Worm (Caenorhabditis elegans) whole organism, L4 larva: Measurements from ENCODE around the gene acp-3.
A peak's percentile ranks its signal among the peaks of the same experiment; 100 is the strongest.

ENCODE experiments used
- F44E2.7 ChIP-seq: fragments of 200-800 bp; sonication (Bioruptor generic); IDR thresholded peaks from 2 replicates; pipeline ENCODE4 v2.1.2; 2022; ENCODE audit warnings: missing genetic modification characterization, missing compliant biosample characterization
- R02D3.7 ChIP-seq: fragments of 150-350 bp; sonication (generic microtip); optimal IDR thresholded peaks from 3 replicates; lab custom pipeline; 2014; ENCODE audit warnings: missing biosample characterization, missing genetic modification characterization
- T26A8.4 ChIP-seq: fragments of 200-800 bp; sonication (Bioruptor generic); IDR thresholded peaks from 2 replicates; pipeline ENCODE4 v1.3.6; 2022; ENCODE audit warnings: missing genetic modification characterization, missing compliant biosample characterization
- Y105C5A.15 ChIP-seq: fragments of 200-800 bp; sonication (Bioruptor generic); IDR thresholded peaks from 2 replicates; pipeline ENCODE4 v1.3.6; 2022; ENCODE audit warnings: missing genetic modification characterization, missing compliant biosample characterization
- Y48G9A.11 ChIP-seq: fragments of 200-800 bp; sonication (Bioruptor generic); IDR thresholded peaks from 2 replicates; pipeline ENCODE4 v1.3.6; 2022; ENCODE audit warnings: missing genetic modification reagents, missing genetic modification characterization, missing compliant biosample characterization
- Y5F2A.4 ChIP-seq: fragments of 200-800 bp; sonication (Bioruptor generic); optimal IDR thresholded peaks from 2 replicates; lab custom pipeline; 2018; ENCODE audit warnings: mild to moderate bottlenecking, missing genetic modification characterization, missing compliant biosample characterization
- Y75B8A.6 ChIP-seq: fragments of 200-800 bp; sonication (Bioruptor generic); IDR thresholded peaks from 2 replicates; pipeline ENCODE4 v1.3.6; 2022; ENCODE audit warnings: missing genetic modification reagents, missing genetic modification characterization, missing compliant biosample characterization
- aha-1 ChIP-seq: fragments of 150-350 bp; peaks from one replicate; lab custom pipeline; 2014; ENCODE audit warnings: missing biosample characterization, missing genetic modification characterization
- attf-4 ChIP-seq: sonication (generic microtip); optimal IDR thresholded peaks from 3 replicates; lab custom pipeline; 2017; ENCODE audit warnings: missing biosample characterization, missing genetic modification characterization
- ceh-62 ChIP-seq: sonication (generic microtip); optimal IDR thresholded peaks from 2 replicates; lab custom pipeline; 2017; ENCODE audit warnings: missing biosample characterization, missing genetic modification characterization
- cey-2 ChIP-seq: sonication (generic microtip); optimal IDR thresholded peaks from 3 replicates; lab custom pipeline; 2017; ENCODE audit warnings: missing genetic modification characterization, mild to moderate bottlenecking, missing compliant biosample characterization, antibody characterized with exemption, borderline replicate concordance; ENCODE audit not compliant: insufficient read depth
- daf-12 ChIP-seq: fragments of 150-350 bp; optimal IDR thresholded peaks from 2 replicates; lab custom pipeline; 2014; ENCODE audit warnings: missing biosample characterization, missing genetic modification reagents, missing genetic modification characterization
- daf-16 ChIP-seq, 3 experiments: sonication (generic microtip); optimal IDR thresholded peaks; 2 replicates each; lab custom pipeline; 2016 to 2017; ENCODE audit warnings: missing genetic modification characterization in 3 of 3, missing genetic modification reagents in 3 of 3, mild to moderate bottlenecking in 2 of 3, missing compliant biosample characterization in 2 of 3, missing biosample characterization in 1 of 3, moderate library complexity in 1 of 3
- daf-19 ChIP-seq: fragments of 200-800 bp; sonication (Bioruptor generic); conservative IDR thresholded peaks from 2 replicates; pipeline ENCODE4 v1.3.6; 2022; ENCODE audit warnings: missing genetic modification characterization, missing compliant biosample characterization
- daf-8 ChIP-seq: fragments of 200-800 bp; sonication (Bioruptor generic); IDR thresholded peaks from 2 replicates; pipeline ENCODE4 v1.3.6; 2022; ENCODE audit warnings: missing genetic modification characterization, missing compliant biosample characterization
- dmd-6 ChIP-seq: fragments of 200-800 bp; sonication (Bioruptor generic); IDR thresholded peaks from 2 replicates; pipeline ENCODE4 v1.3.6; 2022; ENCODE audit warnings: missing genetic modification reagents, missing genetic modification characterization, missing compliant biosample characterization
- dmd-9 ChIP-seq: fragments of 200-800 bp; sonication (Bioruptor generic); IDR thresholded peaks from 2 replicates; pipeline ENCODE4 v1.3.6; 2022; ENCODE audit warnings: missing genetic modification reagents, missing genetic modification characterization, missing compliant biosample characterization
- fkh-10 ChIP-seq: fragments of 150-350 bp; optimal IDR thresholded peaks from 2 replicates; lab custom pipeline; 2014; ENCODE audit warnings: missing biosample characterization, missing genetic modification reagents, missing genetic modification characterization
- fos-1 ChIP-seq: fragments of 150-350 bp; optimal IDR thresholded peaks from 2 replicates; lab custom pipeline; 2014; ENCODE audit warnings: missing biosample characterization, missing genetic modification characterization
- hlh-11 ChIP-seq: fragments of 200-800 bp; sonication (Bioruptor generic); optimal IDR thresholded peaks from 2 replicates; lab custom pipeline; 2018; ENCODE audit warnings: mild to moderate bottlenecking, missing genetic modification characterization, missing compliant biosample characterization
- hlh-30 ChIP-seq: sonication (generic microtip); optimal IDR thresholded peaks from 2 replicates; lab custom pipeline; 2017; ENCODE audit warnings: antibody characterized with exemption, mild to moderate bottlenecking, missing genetic modification characterization, missing compliant biosample characterization; ENCODE audit not compliant: insufficient read depth
- jun-1 ChIP-seq: fragments of 150-350 bp; optimal IDR thresholded peaks from 2 replicates; lab custom pipeline; 2014; ENCODE audit warnings: missing biosample characterization, missing genetic modification reagents, missing genetic modification characterization
- lin-1 ChIP-seq: fragments of 200-800 bp; sonication (Bioruptor generic); IDR thresholded peaks from 2 replicates; pipeline ENCODE4 v1.3.6; 2022; ENCODE audit warnings: missing genetic modification reagents, missing genetic modification characterization, missing compliant biosample characterization
- lin-29 ChIP-seq: fragments of 200-800 bp; sonication (Bioruptor generic); IDR thresholded peaks from 2 replicates; pipeline ENCODE4 v1.3.6; 2022; ENCODE audit warnings: missing genetic modification reagents, missing genetic modification characterization, missing compliant biosample characterization
- lsy-2 ChIP-seq, 2 experiments: fragments of 150-350 bp in 1 of 2; sonication (generic microtip) in 1 of 2; optimal IDR thresholded peaks; 2 replicates each; lab custom pipeline; 2014 to 2017; ENCODE audit warnings: missing biosample characterization in 2 of 2, missing genetic modification characterization in 2 of 2
- madf-9 ChIP-seq: fragments of 200-800 bp; sonication (Bioruptor generic); conservative IDR thresholded peaks from 2 replicates; pipeline ENCODE4 v1.3.6; 2022; ENCODE audit warnings: missing genetic modification reagents, missing genetic modification characterization, missing compliant biosample characterization
- mdl-1 ChIP-seq, 2 experiments: fragments of 150-350 bp in 1 of 2; sonication (generic microtip) in 1 of 2; optimal IDR thresholded peaks; 2 replicates each; lab custom pipeline; 2014 to 2017; ENCODE audit warnings: missing biosample characterization in 2 of 2, missing genetic modification characterization in 2 of 2
- mdt-29 ChIP-seq: fragments of 200-800 bp; sonication (Bioruptor generic); IDR thresholded peaks from 2 replicates; pipeline ENCODE4 v1.3.6; 2022; ENCODE audit warnings: missing genetic modification reagents, missing genetic modification characterization, missing compliant biosample characterization
- mes-2 ChIP-seq: sonication (generic microtip); optimal IDR thresholded peaks from 2 replicates; lab custom pipeline; 2016; ENCODE audit warnings: missing genotype, mild to moderate bottlenecking, missing genetic modification characterization, missing compliant biosample characterization; ENCODE audit not compliant: poor library complexity, severe bottlenecking
- mxl-3 ChIP-seq: fragments of 200-800 bp; sonication (Bioruptor generic); optimal IDR thresholded peaks from 2 replicates; lab custom pipeline; 2018; ENCODE audit warnings: mild to moderate bottlenecking, missing genetic modification characterization, missing compliant biosample characterization
- nhr-10 ChIP-seq: fragments of 150-350 bp; optimal IDR thresholded peaks from 2 replicates; lab custom pipeline; 2014; ENCODE audit warnings: missing biosample characterization, missing genetic modification characterization
- nhr-102 ChIP-seq: sonication (generic microtip); optimal IDR thresholded peaks from 2 replicates; lab custom pipeline; 2016; ENCODE audit warnings: mild to moderate bottlenecking, missing genetic modification characterization, moderate library complexity, missing compliant biosample characterization
- nhr-28 ChIP-seq: fragments of 150-350 bp; optimal IDR thresholded peaks from 2 replicates; lab custom pipeline; 2014; ENCODE audit warnings: missing biosample characterization, missing genetic modification characterization
- nhr-42 ChIP-seq: fragments of 200-800 bp; sonication (Bioruptor generic); IDR thresholded peaks from 2 replicates; pipeline ENCODE4 v1.3.6; 2022; ENCODE audit warnings: missing genetic modification characterization, missing compliant biosample characterization
- pha-4 ChIP-seq, 2 experiments: fragments of 150-350 bp in 1 of 2; fragments of 200-800 bp in 1 of 2; sonication (Bioruptor generic) in 1 of 2; IDR thresholded peaks in 1 of 2; optimal IDR thresholded peaks in 1 of 2; 2 replicates each; pipeline versions ENCODE4 v1.3.6 to Lab custom; 2014 to 2022; ENCODE audit warnings: missing genetic modification characterization in 2 of 2, missing genetic modification reagents in 2 of 2, missing biosample characterization in 1 of 2, missing compliant biosample characterization in 1 of 2
- rbr-2 ChIP-seq: sonication (generic microtip); optimal IDR thresholded peaks from 2 replicates; lab custom pipeline; 2016; ENCODE audit warnings: missing genotype, missing genetic modification characterization, missing compliant biosample characterization
- unc-62 ChIP-seq, 3 experiments: fragments of 150-350 bp in 1 of 3; sonication (generic microtip); optimal IDR thresholded peaks in 2 of 3; peaks in 1 of 3; 1 replicate in 1 of 3; 2 replicates in 2 of 3; lab custom pipeline; 2014 to 2017; ENCODE audit warnings: missing biosample characterization in 3 of 3, missing genetic modification characterization in 3 of 3, missing genetic modification reagents in 3 of 3, missing genotype in 1 of 3
- zfp-3 ChIP-seq: fragments of 200-800 bp; sonication (Bioruptor generic); conservative IDR thresholded peaks from 2 replicates; pipeline ENCODE4 v1.3.6; 2022; ENCODE audit warnings: missing genetic modification reagents, missing genetic modification characterization, missing compliant biosample characterization
- zip-11 ChIP-seq: fragments of 200-800 bp; sonication (Bioruptor generic); IDR thresholded peaks from 2 replicates; pipeline ENCODE4 v1.3.6; 2022; ENCODE audit warnings: missing genetic modification characterization, missing compliant biosample characterization

acp-3 gene

ce11 chrII:8440792-8441191 is 3.9 kb upstream of the acp-3 start (continued):
- peak; percentile 57 for TF ChIP-seq cey-2 (tag; lab: Kevin White, UChicago)
- no peak for TF ChIP-seq lin-29 (GFP tag; lab: Robert Waterston, UW)
- peak in 1 of 2 experiments; percentile 67 for TF ChIP-seq mdl-1 (tag; optimal IDR thresholded peaks at IDR 0.05; lab: Kevin White, UChicago)
- no peak for TF ChIP-seq fkh-10 (GFP tag; lab: Kevin White, UChicago)
- peak; percentile 47 for TF ChIP-seq hlh-30 (tag; lab: Kevin White, UChicago)
- TF ChIP-seq daf-19 (GFP tag; lab: Robert Waterston, UW): no peak
- peak; percentile 51 for TF ChIP-seq nhr-10 (tag; lab: Kevin White, UChicago)
- no peak for TF ChIP-seq zip-11 (GFP tag; lab: Robert Waterston, UW)
- peak in 1 of 2 experiments; percentile 9 for TF ChIP-seq lsy-2 (tag; optimal IDR thresholded peaks at IDR 0.05; lab: Kevin White, UChicago)
- peak; percentile 5 for TF ChIP-seq aha-1 (tag; lab: Kevin White, UChicago)
- no peak for TF ChIP-seq Y75B8A.6
- no peak for TF ChIP-seq mes-2

ce11 chrII:8440097-8440496 is 3.2 kb upstream of the acp-3 start:
- no peak for TF ChIP-seq Y5F2A.4
- no peak for TF ChIP-seq nhr-42 (GFP tag; lab: Robert Waterston, UW)
- TF ChIP-seq F44E2.7 (GFP tag; lab: Robert Waterston, UW): no peak
- no peak for TF ChIP-seq nhr-102 (tag; lab: Kevin White, UChicago)
- no peak for TF ChIP-seq rbr-2 (tag; lab: Kevin White, UChicago)
- TF ChIP-seq pha-4 (GFP tag; IDR thresholded peaks at IDR 0.05; lab: Robert Waterston, UW): no peak
- TF ChIP-seq pha-4 (tag; optimal IDR thresholded peaks at IDR 0.05; lab: Kevin White, UChicago): no peak
- TF ChIP-seq ceh-62 (tag; lab: Kevin White, UChicago): no peak
- TF ChIP-seq dmd-9 (GFP tag; lab: Robert Waterston, UW): no peak
- no peak for TF ChIP-seq Y48G9A.11 (GFP tag; lab: Robert Waterston, UW)
- TF ChIP-seq daf-16 (GFP tag; optimal IDR thresholded peaks at IDR 0.05; lab: Kevin White, UChicago): no peak
- TF ChIP-seq daf-16 (tag; optimal IDR thresholded peaks at IDR 0.05; lab: Kevin White, UChicago): no peak
- peak; percentile 51 for TF ChIP-seq hlh-30 (tag; lab: Kevin White, UChicago)
- TF ChIP-seq R02D3.7 (tag; lab: Kevin White, UChicago): no peak
- TF ChIP-seq hlh-11 (tag; lab: Kevin White, UChicago): peak; percentile 11
- no peak for TF ChIP-seq daf-12 (tag; lab: Kevin White, UChicago)
- TF ChIP-seq jun-1 (tag; lab: Kevin White, UChicago): no peak
- TF ChIP-seq mxl-3: no peak
- no peak for TF ChIP-seq fos-1 (tag; lab: Kevin White, UChicago)
- TF ChIP-seq zfp-3 (GFP tag; lab: Robert Waterston, UW): no peak
- no peak for TF ChIP-seq daf-8 (GFP tag; lab: Robert Waterston, UW)
- TF ChIP-seq T26A8.4 (GFP tag; lab: Robert Waterston, UW): no peak
- TF ChIP-seq Y105C5A.15: no peak
- TF ChIP-seq dmd-6 (GFP tag; lab: Robert Waterston, UW): peak; percentile 48; the same call in 1 of the 2 replicates
- TF ChIP-seq madf-9 (GFP tag; lab: Robert Waterston, UW): no peak
- peak in 1 of 2 experiments; percentile 35 for TF ChIP-seq mdl-1 (tag; optimal IDR thresholded peaks at IDR 0.05; lab: Kevin White, UChicago)
- TF ChIP-seq attf-4: no peak
- TF ChIP-seq nhr-28 (tag; lab: Kevin White, UChicago): peak; percentile 77
- no peak for TF ChIP-seq lin-1

ce11 chrII:8438791-8439287 is 1.9 kb upstream of the acp-3 start, which contains the start of gene lips-10:
Gene lips-10, plus strand, starts transcription at chrII:8439168.
- peak; percentile 91 for TF ChIP-seq nhr-28 (tag; lab: Kevin White, UChicago)
- peak in 1 of 2 experiments; percentile 13 for TF ChIP-seq unc-62 (GFP tag; optimal IDR thresholded peaks at IDR 0.05 in 1 of 2; lab: Kevin White, UChicago)
- no peak for TF ChIP-seq unc-62 (tag; optimal IDR thresholded peaks at IDR 0.05; lab: Kevin White, UChicago)
- TF ChIP-seq mdt-29 (GFP tag; lab: Robert Waterston, UW): no peak
